Worm (Caenorhabditis elegans) whole organism, L1 larva: Measurements from ENCODE around the gene F19C7.4.

ENCODE experiments used
- ceh-82 ChIP-seq, 3 experiments: fragments of 150-350 bp in 1 of 3; sonication (generic microtip) in 2 of 3; optimal IDR thresholded peaks; 2 replicates each; lab custom pipeline; 2014 to 2017; ENCODE audit warnings: missing biosample characterization in 3 of 3, missing genetic modification characterization in 3 of 3
- ceh-90 ChIP-seq: sonication (generic microtip); optimal IDR thresholded peaks from 2 replicates; lab custom pipeline; 2016; ENCODE audit warnings: missing genetic modification characterization, missing compliant biosample characterization
- elt-3 ChIP-seq, 6 experiments: fragments of 150-350 bp in 1 of 6; sonication (generic microtip); optimal IDR thresholded peaks; 2 replicates each; lab custom pipeline; 2017 to 2018; ENCODE audit warnings: missing biosample characterization in 6 of 6, missing genetic modification characterization in 6 of 6, inconsistent platforms in 1 of 6
- lin-14 ChIP-seq: fragments of 200-800 bp; sonication (Bioruptor generic); optimal IDR thresholded peaks from 2 replicates; lab custom pipeline; 2018; ENCODE audit warnings: mild to moderate bottlenecking, missing genetic modification characterization, moderate library complexity, missing compliant biosample characterization
- nhr-76 ChIP-seq: sonication (generic microtip); optimal IDR thresholded peaks from 2 replicates; lab custom pipeline; 2017; ENCODE audit warnings: missing biosample characterization, missing genetic modification characterization
- unc-62 ChIP-seq: fragments of 150-350 bp; optimal IDR thresholded peaks from 2 replicates; lab custom pipeline; 2014; ENCODE audit warnings: missing biosample characterization, missing genetic modification reagents, missing genetic modification characterization
- unc-98 ChIP-seq: fragments of 200-800 bp; sonication (Bioruptor generic); IDR thresholded peaks from 2 replicates; pipeline ENCODE4 v1.3.6; 2022; ENCODE audit warnings: missing genetic modification characterization, missing compliant biosample characterization
- zag-1 ChIP-seq: fragments of 150-350 bp; optimal IDR thresholded peaks from 2 replicates; lab custom pipeline; 2014; ENCODE audit warnings: missing biosample characterization, missing genetic modification characterization

DNA sequence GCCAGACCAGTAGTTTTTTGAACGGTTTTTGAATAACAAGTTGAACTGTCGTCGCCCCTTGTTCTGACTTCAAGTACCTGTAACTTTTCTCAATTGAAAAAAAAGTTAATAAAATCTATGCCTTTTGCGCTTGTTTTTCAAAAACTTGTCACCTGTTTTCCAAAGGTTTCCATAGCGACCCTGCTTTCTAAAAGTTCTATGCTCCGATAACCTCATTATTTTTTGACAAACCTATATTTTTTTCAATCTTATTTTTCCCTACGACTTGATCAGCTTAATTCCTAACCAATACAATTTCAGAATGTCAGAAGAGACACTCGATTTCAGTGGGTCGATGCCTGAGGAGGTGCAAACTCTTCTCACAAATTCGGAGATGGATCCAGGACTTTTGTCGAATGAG is 44.7 kb downstream of the F19C7.4 start, which contains the start of gene F29B9.8:
- no peak for TF ChIP-seq ceh-90 (tag; lab: Kevin White, UChicago)
- no peak for TF ChIP-seq zag-1 (tag; lab: Kevin White, UChicago)
- no peak for TF ChIP-seq lin-14 (GFP tag; lab: Kevin White, UChicago)
- no peak for TF ChIP-seq unc-62
- TF ChIP-seq unc-98: no peak
- TF ChIP-seq ceh-82 (tag; optimal IDR thresholded peaks at IDR 0.05; lab: Kevin White, UChicago): no peak
- TF ChIP-seq elt-3 (tag; optimal IDR thresholded peaks at IDR 0.05; lab: Kevin White, UChicago): no peak
- no peak for TF ChIP-seq nhr-76 (tag; lab: Kevin White, UChicago)
